Comparison of ENCODE assay signal across 1 fruit fly cellular context in genomic region chr3L:15844577-15844976, dm6.
TF ChIP-seq lines count a peak whose summit lies in the region.

No protein-coding gene starts in this region.

TF ChIP-seq in whole organism, embryonic, 481 proteins besides CTCF, POLR2A, EP300 and RAD21 (continued from another document):
- TF ChIP-seq CG12659 (GFP tag; optimal IDR thresholded peaks at IDR 0.05; lab: Kevin White, UChicago) (no peak), CG11560 (tag; IDR thresholded peaks at IDR 0.05; lab: Robert Waterston, UW) (no peak), tio (GFP tag; optimal IDR thresholded peaks at IDR 0.05; lab: Kevin White, UChicago) (peak; percentile 17), Stat92E (GFP tag; optimal IDR thresholded peaks at IDR 0.05; lab: Kevin White, UChicago) (no peak), z (GFP tag; IDR thresholded peaks at IDR 0.05; lab: Robert Waterston, UW) (no peak), disco-r (GFP tag; optimal IDR thresholded peaks at IDR 0.05; lab: Kevin White, UChicago) (no peak), mld (GFP tag; IDR thresholded peaks at IDR 0.05; lab: Robert Waterston, UW; ENCODE audit: partially characterized antibody) (no peak), CG8765 (GFP tag; IDR thresholded peaks at IDR 0.05; lab: Robert Waterston, UW) (no peak), jumu (GFP tag; optimal IDR thresholded peaks at IDR 0.05; lab: Kevin White, UChicago) (no peak), nmo (GFP tag; optimal IDR thresholded peaks at IDR 0.05; lab: Kevin White, UChicago) (peak; percentile 30), CoRest (tag; optimal IDR thresholded peaks at IDR 0.05; lab: Kevin White, UChicago) (peak; percentile 17), sima (GFP tag; optimal IDR thresholded peaks at IDR 0.05; lab: Kevin White, UChicago) (no peak), CG6813 (GFP tag; optimal IDR thresholded peaks at IDR 0.05; lab: Kevin White, UChicago) (no peak), row (GFP tag; IDR thresholded peaks at IDR 0.05; lab: Robert Waterston, UW) (no peak), CG12391 (tag; optimal IDR thresholded peaks at IDR 0.05; lab: Kevin White, UChicago) (peak; percentile 24), CG10267 (tag; optimal IDR thresholded peaks at IDR 0.05; lab: Kevin White, UChicago) (peak; percentile 22), CG11504 (tag; optimal IDR thresholded peaks at IDR 0.05; lab: Kevin White, UChicago) (peak; percentile 39), grau (tag; optimal IDR thresholded peaks at IDR 0.05; lab: Kevin White, UChicago) (peak; percentile 25), CG2712 (tag; optimal IDR thresholded peaks at IDR 0.05; lab: Kevin White, UChicago) (peak; percentile 32), CG18262 (tag; optimal IDR thresholded peaks at IDR 0.05; lab: Kevin White, UChicago) (peak; percentile 63), CG10209 (GFP tag; optimal IDR thresholded peaks at IDR 0.05; lab: Kevin White, UChicago) (peak; percentile 10), CG12744 (GFP tag; optimal IDR thresholded peaks at IDR 0.05; lab: Kevin White, UChicago) (no peak), CG17186 (GFP tag; optimal IDR thresholded peaks at IDR 0.05; lab: Kevin White, UChicago) (no peak), CG8944 (GFP tag; optimal IDR thresholded peaks at IDR 0.05; lab: Kevin White, UChicago) (no peak), sisA (GFP tag; IDR thresholded peaks at IDR 0.05; lab: Robert Waterston, UW) (no peak), CG11093 (GFP tag; IDR thresholded peaks at IDR 0.05; lab: Robert Waterston, UW) (no peak), Sox100B (GFP tag; optimal IDR thresholded peaks at IDR 0.05; lab: Kevin White, UChicago) (peak; percentile 10), CG17568 (GFP tag; optimal IDR thresholded peaks at IDR 0.05; lab: Kevin White, UChicago) (no peak), gem (tag; optimal IDR thresholded peaks at IDR 0.05; lab: Kevin White, UChicago) (peak; percentile 20), CG9727 (GFP tag; optimal IDR thresholded peaks at IDR 0.05; lab: Kevin White, UChicago) (peak; percentile 42), CG8924 (tag; optimal IDR thresholded peaks at IDR 0.05; lab: Kevin White, UChicago) (peak; percentile 28), ato (GFP tag; IDR thresholded peaks at IDR 0.05; lab: Robert Waterston, UW; ENCODE audit: partially characterized antibody) (no peak), CG7556 (GFP tag; optimal IDR thresholded peaks at IDR 0.05; lab: Kevin White, UChicago) (peak; percentile 5), phol (tag; optimal IDR thresholded peaks at IDR 0.05; lab: Kevin White, UChicago) (peak; percentile 39), bcd (GFP tag; optimal IDR thresholded peaks at IDR 0.05; lab: Kevin White, UChicago) (peak; percentile 5)
